Fruit fly (Drosophila melanogaster) whole organism, embryonic: ENCODE results near the gene DIP-eta.

Source experiments
- Asciz ChIP-seq: fragments of 200-800 bp; sonication (Bioruptor generic); optimal IDR thresholded peaks from 2 replicates; lab custom pipeline; 2017; ENCODE audit warnings: missing biosample characterization, mild to moderate bottlenecking, missing genetic modification characterization, missing genetic modification reagents
- Bdp1 ChIP-seq: fragments of 200-800 bp; sonication (Bioruptor generic); optimal IDR thresholded peaks from 3 replicates; lab custom pipeline; 2016; ENCODE audit warnings: missing biosample characterization, missing genetic modification characterization
- Blimp-1 ChIP-seq: fragments of 200-800 bp; sonication (Bioruptor generic); optimal IDR thresholded peaks from 3 replicates; lab custom pipeline; 2018; ENCODE audit warnings: missing biosample characterization, missing genetic modification characterization, mild to moderate bottlenecking, moderate library complexity, missing genetic modification reagents
- Bteb2 ChIP-seq: fragments of 200-800 bp; sonication (Bioruptor generic); optimal IDR thresholded peaks from 2 replicates; lab custom pipeline; 2016; ENCODE audit warnings: missing biosample characterization, missing genetic modification characterization
- CG1024 ChIP-seq: fragments of 200-800 bp; sonication (Bioruptor generic); IDR thresholded peaks from 2 replicates; pipeline ENCODE4 v1.3.6; 2022; ENCODE audit warnings: missing biosample characterization, missing genetic modification characterization
- CG10543 ChIP-seq: fragments of 200-800 bp; sonication (Bioruptor generic); optimal IDR thresholded peaks from 3 replicates; lab custom pipeline; 2017; ENCODE audit warnings: missing biosample characterization, mild to moderate bottlenecking, missing genetic modification characterization, moderate library complexity
- CG10959 ChIP-seq: fragments of 200-800 bp; sonication (Bioruptor generic); IDR thresholded peaks from 2 replicates; pipeline ENCODE4 v1.3.6; 2022; ENCODE audit warnings: missing biosample characterization, missing genetic modification characterization
- CG1603 ChIP-seq: fragments of 200-800 bp; sonication (Bioruptor generic); optimal IDR thresholded peaks from 2 replicates; lab custom pipeline; 2019; ENCODE audit warnings: missing biosample characterization, mild to moderate bottlenecking, missing genetic modification characterization, moderate library complexity
- CG17802 ChIP-seq: fragments of 200-800 bp; sonication (Bioruptor generic); optimal IDR thresholded peaks from 2 replicates; lab custom pipeline; 2018; ENCODE audit warnings: missing biosample characterization, mild to moderate bottlenecking, missing genetic modification characterization, moderate library complexity
- CG18476 ChIP-seq: fragments of 200-800 bp; sonication (Bioruptor generic); optimal IDR thresholded peaks from 2 replicates; lab custom pipeline; 2016; ENCODE audit warnings: missing biosample characterization, mild to moderate bottlenecking, missing genetic modification characterization
- CG3163 ChIP-seq: fragments of 200-800 bp; sonication (Bioruptor generic); optimal IDR thresholded peaks from 3 replicates; lab custom pipeline; 2016; ENCODE audit warnings: missing biosample characterization, missing genetic modification characterization
- CG4360 ChIP-seq: fragments of 200-800 bp; sonication (Bioruptor generic); IDR thresholded peaks from 2 replicates; pipeline ENCODE4 v1.3.6; 2022; ENCODE audit warnings: missing biosample characterization, missing genetic modification characterization
- CG6272 ChIP-seq: fragments of 200-800 bp; sonication (Bioruptor generic); IDR thresholded peaks from 2 replicates; pipeline ENCODE4 v1.3.6; 2022; ENCODE audit warnings: missing biosample characterization, missing genetic modification characterization
- CG7928 ChIP-seq: fragments of 200-800 bp; sonication (Bioruptor generic); optimal IDR thresholded peaks from 2 replicates; lab custom pipeline; 2017; ENCODE audit warnings: missing biosample characterization, mild to moderate bottlenecking, missing genetic modification characterization
- CG9797 ChIP-seq: fragments of 200-800 bp; sonication (Bioruptor generic); optimal IDR thresholded peaks from 3 replicates; lab custom pipeline; 2018; ENCODE audit warnings: missing biosample characterization, mild to moderate bottlenecking, missing genetic modification characterization
- D19B ChIP-seq: fragments of 200-800 bp; sonication (Bioruptor generic); optimal IDR thresholded peaks from 2 replicates; lab custom pipeline; 2017; ENCODE audit warnings: missing biosample characterization, mild to moderate bottlenecking, missing genetic modification characterization
- Dip2 ChIP-seq: fragments of 200-800 bp; sonication (Bioruptor generic); IDR thresholded peaks from 2 replicates; pipeline ENCODE4 v1.3.6; 2022; ENCODE audit warnings: missing biosample characterization, missing genetic modification characterization
- Dref ChIP-seq: fragments of 200-800 bp; sonication (Bioruptor generic); IDR thresholded peaks from 2 replicates; pipeline ENCODE4 v1.3.6; 2022; ENCODE audit warnings: missing biosample characterization, missing genetic modification characterization
- Drgx ChIP-seq: fragments of 200-800 bp; sonication (Bioruptor generic); IDR thresholded peaks from 2 replicates; pipeline ENCODE4 v1.3.6; 2022; ENCODE audit warnings: missing biosample characterization, missing genetic modification characterization
- E2f2 ChIP-seq: fragments of 200-800 bp; sonication (Bioruptor generic); IDR thresholded peaks from 2 replicates; pipeline ENCODE4 v1.3.6; 2022; ENCODE audit warnings: missing biosample characterization, missing genetic modification characterization
- Ets65A ChIP-seq: fragments of 200-800 bp; sonication (Bioruptor generic); peaks from one replicate; lab custom pipeline; 2016; ENCODE audit warnings: missing biosample characterization, missing genetic modification characterization
- HLH3B ChIP-seq: fragments of 200-800 bp; sonication (Bioruptor generic); IDR thresholded peaks from 2 replicates; pipeline ENCODE4 v1.3.6; 2022; ENCODE audit warnings: missing biosample characterization, missing genetic modification characterization
- Hand ChIP-seq: fragments of 200-800 bp; sonication (Bioruptor generic); optimal IDR thresholded peaks from 2 replicates; lab custom pipeline; 2017; ENCODE audit warnings: mild to moderate bottlenecking, missing biosample characterization, missing genetic modification reagents, missing genetic modification characterization
- HmgD ChIP-seq: fragments of 200-800 bp; sonication (Bioruptor generic); optimal IDR thresholded peaks from 3 replicates; lab custom pipeline; 2016; ENCODE audit warnings: missing biosample characterization, missing genetic modification characterization
- Hmr ChIP-seq: fragments of 200-800 bp; sonication (Bioruptor generic); optimal IDR thresholded peaks from 3 replicates; lab custom pipeline; 2017; ENCODE audit warnings: mild to moderate bottlenecking, missing biosample characterization, missing genetic modification reagents, missing genetic modification characterization
- Myb ChIP-seq: fragments of 200-800 bp; sonication (Bioruptor generic); optimal IDR thresholded peaks from 2 replicates; lab custom pipeline; 2016; ENCODE audit warnings: missing biosample characterization, missing genetic modification characterization
- Sin3A ChIP-seq: fragments of >200 bp; optimal IDR thresholded peaks from 2 replicates; lab custom pipeline; 2018
- Sry-β ChIP-seq: fragments of 200-800 bp; sonication (Bioruptor generic); optimal IDR thresholded peaks from 2 replicates; lab custom pipeline; 2018; ENCODE audit warnings: missing biosample characterization, mild to moderate bottlenecking, missing genetic modification characterization, moderate library complexity
- Sry-δ ChIP-seq: fragments of 200-800 bp; sonication (Bioruptor generic); optimal IDR thresholded peaks from 2 replicates; lab custom pipeline; 2016; ENCODE audit warnings: missing biosample characterization, missing genetic modification characterization
- Stat92E ChIP-seq, 3 experiments: fragments of >200 bp in 2 of 3; fragments of 200-800 bp in 1 of 3; sonication (Bioruptor generic) in 1 of 3; optimal IDR thresholded peaks; 2 replicates each; lab custom pipeline; 2017 to 2019; ENCODE audit warnings: missing biosample characterization in 3 of 3, missing genetic modification characterization in 3 of 3, mild to moderate bottlenecking in 1 of 3, moderate library complexity in 1 of 3
- ab ChIP-seq: fragments of 200-800 bp; sonication (Bioruptor generic); optimal IDR thresholded peaks from 2 replicates; lab custom pipeline; 2016; ENCODE audit warnings: missing biosample characterization, missing genetic modification characterization
- abd-A ChIP-seq: fragments of 200-800 bp; sonication (Bioruptor generic); optimal IDR thresholded peaks from 3 replicates; lab custom pipeline; 2019; ENCODE audit warnings: missing biosample characterization, mild to moderate bottlenecking, missing genetic modification characterization, moderate library complexity
- bcd ChIP-seq: fragments of 200-800 bp; sonication (Bioruptor generic); optimal IDR thresholded peaks from 2 replicates; lab custom pipeline; 2017; ENCODE audit warnings: missing biosample characterization, mild to moderate bottlenecking, missing genetic modification characterization
- dan ChIP-seq: fragments of 200-800 bp; sonication (Bioruptor generic); IDR thresholded peaks from 2 replicates; pipeline ENCODE4 v1.3.6; 2022; ENCODE audit warnings: missing biosample characterization, missing genetic modification characterization
- en ChIP-seq: fragments of 200-800 bp; sonication (Bioruptor generic); optimal IDR thresholded peaks from 2 replicates; lab custom pipeline; 2016; ENCODE audit warnings: missing biosample characterization, missing genetic modification characterization
- gsb-n ChIP-seq: fragments of 200-800 bp; sonication (Bioruptor generic); optimal IDR thresholded peaks from 3 replicates; lab custom pipeline; 2018; ENCODE audit warnings: missing biosample characterization, mild to moderate bottlenecking, missing genetic modification characterization
- jigr1 ChIP-seq: fragments of 200-800 bp; sonication (Bioruptor generic); IDR thresholded peaks from 3 replicates; pipeline ENCODE4 v1.3.6; 2022; ENCODE audit warnings: missing biosample characterization, missing genetic modification characterization
- ken ChIP-seq: fragments of 200-800 bp; sonication (Bioruptor generic); IDR thresholded peaks from 3 replicates; pipeline ENCODE4 v1.3.6; 2022; ENCODE audit warnings: missing biosample characterization, missing genetic modification characterization
- lab ChIP-seq: fragments of 200-800 bp; sonication (Bioruptor generic); optimal IDR thresholded peaks from 3 replicates; lab custom pipeline; 2017; ENCODE audit warnings: missing biosample characterization, missing genetic modification characterization, mild to moderate bottlenecking, moderate library complexity, missing genetic modification reagents
- nmo ChIP-seq: fragments of 200-800 bp; sonication (Bioruptor generic); optimal IDR thresholded peaks from 2 replicates; lab custom pipeline; 2018; ENCODE audit warnings: missing biosample characterization, mild to moderate bottlenecking, missing genetic modification characterization, moderate library complexity
- onecut ChIP-seq: fragments of 200-800 bp; sonication (Bioruptor generic); IDR thresholded peaks from 2 replicates; pipeline ENCODE4 v1.3.6; 2022; ENCODE audit warnings: missing biosample characterization, missing genetic modification characterization
- pho ChIP-seq: fragments of 200-800 bp; sonication (Bioruptor generic); optimal IDR thresholded peaks from 2 replicates; lab custom pipeline; 2016; ENCODE audit warnings: missing biosample characterization, missing genetic modification characterization
- pzg ChIP-seq: fragments of 200-800 bp; sonication (Bioruptor generic); optimal IDR thresholded peaks from 3 replicates; lab custom pipeline; 2018; ENCODE audit warnings: missing biosample characterization, mild to moderate bottlenecking, missing genetic modification characterization, moderate library complexity
- rib ChIP-seq: fragments of 200-800 bp; sonication (Bioruptor generic); IDR thresholded peaks from 2 replicates; pipeline ENCODE4 v1.3.6; 2022; ENCODE audit warnings: missing biosample characterization, missing genetic modification characterization
- schlank ChIP-seq: fragments of 200-800 bp; sonication (Bioruptor generic); optimal IDR thresholded peaks from 2 replicates; lab custom pipeline; 2018; ENCODE audit warnings: missing biosample characterization, mild to moderate bottlenecking, missing genetic modification characterization
- seq ChIP-seq: fragments of 200-800 bp; sonication (Bioruptor generic); IDR thresholded peaks from 2 replicates; pipeline ENCODE4 v1.3.6; 2022; ENCODE audit warnings: missing biosample characterization, missing genetic modification characterization
- sr ChIP-seq: fragments of 200-800 bp; sonication (Bioruptor generic); IDR thresholded peaks from 3 replicates; pipeline ENCODE4 v1.3.6; 2022; ENCODE audit warnings: missing biosample characterization, missing genetic modification characterization
- sug ChIP-seq: fragments of 200-800 bp; optimal IDR thresholded peaks from 2 replicates; lab custom pipeline; 2019; ENCODE audit warnings: missing biosample characterization, mild to moderate bottlenecking, missing genetic modification characterization, moderate library complexity
- tgo ChIP-seq: fragments of 200-800 bp; sonication (Bioruptor generic); IDR thresholded peaks from 3 replicates; pipeline ENCODE4 v1.3.6; 2022; ENCODE audit warnings: missing biosample characterization, missing genetic modification characterization
- wek ChIP-seq: fragments of 200-800 bp; sonication (Bioruptor generic); optimal IDR thresholded peaks from 3 replicates; lab custom pipeline; 2018; ENCODE audit warnings: missing biosample characterization, mild to moderate bottlenecking, missing genetic modification characterization, moderate library complexity
- zf30C ChIP-seq: fragments of 200-800 bp; sonication (Bioruptor generic); optimal IDR thresholded peaks from 3 replicates; lab custom pipeline; 2018; ENCODE audit warnings: missing biosample characterization, mild to moderate bottlenecking, missing genetic modification characterization

DIP-eta gene

DNA sequence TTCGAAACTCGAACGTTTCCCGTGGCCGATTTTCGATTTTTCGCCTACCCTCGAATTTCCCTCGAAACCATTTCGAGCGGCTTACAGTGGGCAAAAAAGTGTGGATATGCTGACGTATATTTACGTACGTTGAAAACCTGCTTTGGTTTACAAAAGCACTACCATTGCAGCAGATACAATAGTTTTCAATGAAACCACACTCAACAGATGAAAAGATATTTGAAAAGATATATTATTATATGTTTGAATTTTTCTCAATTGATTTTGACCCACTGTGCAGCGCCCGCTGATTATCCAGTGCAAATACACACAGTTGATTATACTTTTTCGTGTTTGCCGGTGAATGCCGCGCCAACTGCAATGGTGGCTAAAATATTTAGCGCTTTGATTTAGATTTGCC is 7.6 kb downstream of the DIP-eta start (continued):
- no peak for TF ChIP-seq D19B (GFP tag; lab: Kevin White, UChicago)
- TF ChIP-seq CG7928 (GFP tag; lab: Kevin White, UChicago), result no peak
- TF ChIP-seq CG1603, result peak; percentile 62
- TF ChIP-seq gsb-n (tag; lab: Kevin White, UChicago), result peak; percentile 53
- no peak for TF ChIP-seq Hand
- no peak for TF ChIP-seq Myb
- no peak for TF ChIP-seq Blimp-1
- TF ChIP-seq jigr1, result no peak
- peak; percentile 18 for TF ChIP-seq Hmr
- TF ChIP-seq CG9797 (GFP tag; lab: Kevin White, UChicago), result no peak
- TF ChIP-seq Stat92E (GFP tag; optimal IDR thresholded peaks at IDR 0.05; lab: Kevin White, UChicago), result no peak
- TF ChIP-seq rib (GFP tag; lab: Robert Waterston, UW), result no peak
- no peak for TF ChIP-seq Sin3A
- no peak for TF ChIP-seq Sry-δ (GFP tag; lab: Kevin White, UChicago)
- TF ChIP-seq pho (GFP tag; lab: Kevin White, UChicago), result no peak
- TF ChIP-seq CG1024 (GFP tag; lab: Robert Waterston, UW), result no peak
- no peak for TF ChIP-seq CG4360
- TF ChIP-seq schlank (tag; lab: Kevin White, UChicago), result no peak
- TF ChIP-seq bcd, result peak; percentile 32
- TF ChIP-seq CG17802, result no peak
- TF ChIP-seq, all 482 proteins: peak for 98

DNA sequence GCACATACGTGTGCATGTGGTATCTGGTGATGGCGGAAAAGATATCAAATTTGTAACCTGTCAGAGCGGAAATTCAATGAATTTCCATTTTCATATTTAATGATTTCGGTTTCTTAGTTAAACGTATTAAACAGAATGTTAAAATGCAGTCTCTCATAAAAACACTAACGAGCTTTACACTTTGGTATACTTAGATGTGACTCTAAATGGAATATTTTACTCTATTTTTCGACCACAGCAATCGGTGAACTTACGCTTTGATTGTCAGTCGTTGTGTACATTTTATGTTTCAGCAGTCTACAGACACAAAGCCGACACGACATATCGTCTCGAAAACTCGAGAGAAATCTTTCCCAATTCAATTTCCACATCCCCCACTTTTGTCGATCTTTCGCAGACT is 21.2 kb downstream of the DIP-eta start, which contains the start of gene CG18266:
Gene CG18266, plus strand, starts transcription at position 301 of the 400 bp plus-strand sequence.
- TF ChIP-seq HLH3B (GFP tag; lab: Robert Waterston, UW), result no peak
- TF ChIP-seq wek (GFP tag; lab: Kevin White, UChicago), result no peak
- no peak for TF ChIP-seq Asciz (GFP tag; lab: Kevin White, UChicago)
- TF ChIP-seq Bdp1 (GFP tag; lab: Kevin White, UChicago), result no peak
- no peak for TF ChIP-seq onecut (GFP tag; lab: Robert Waterston, UW)
- no peak for TF ChIP-seq nmo (GFP tag; lab: Kevin White, UChicago)
- TF ChIP-seq Bteb2 (GFP tag; lab: Kevin White, UChicago), result no peak
- no peak for TF ChIP-seq E2f2 (GFP tag; lab: Robert Waterston, UW)
- no peak for TF ChIP-seq HmgD (GFP tag; lab: Kevin White, UChicago)
- TF ChIP-seq CG6272 (GFP tag; lab: Robert Waterston, UW), result no peak
- no peak for TF ChIP-seq seq (GFP tag; lab: Robert Waterston, UW)
- TF ChIP-seq Drgx (GFP tag; lab: Robert Waterston, UW), result no peak

DNA sequence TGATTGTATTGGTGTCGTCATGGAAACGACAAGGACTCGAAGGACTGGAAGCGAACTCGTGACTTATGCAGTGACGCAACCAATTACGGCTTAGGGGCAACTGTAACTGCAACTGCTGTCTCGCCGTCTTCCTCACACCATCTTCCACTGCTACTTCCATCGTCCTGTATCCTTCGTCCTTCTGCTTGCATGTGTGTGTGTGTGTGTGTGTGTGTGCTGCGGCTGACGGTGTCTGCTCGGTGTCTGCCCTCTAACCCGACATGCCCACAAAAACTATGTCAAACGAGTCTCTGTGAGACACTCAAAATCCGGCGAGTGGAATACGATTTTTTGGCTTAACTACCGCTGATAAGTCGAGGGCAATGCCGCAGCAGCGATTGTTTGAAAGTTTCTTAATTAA is 23.9 kb downstream of the DIP-eta start:
- TF ChIP-seq Dref, result 0 out of 2 replicates have a peak, but pooled peaks have one; percentile 7
- TF ChIP-seq sug, result no peak
- TF ChIP-seq Dip2 (GFP tag; lab: Robert Waterston, UW), result no peak
- no peak for TF ChIP-seq abd-A (tag; lab: Kevin White, UChicago)
- TF ChIP-seq Ets65A (GFP tag; lab: Kevin White, UChicago), result peak; percentile 53

DNA sequence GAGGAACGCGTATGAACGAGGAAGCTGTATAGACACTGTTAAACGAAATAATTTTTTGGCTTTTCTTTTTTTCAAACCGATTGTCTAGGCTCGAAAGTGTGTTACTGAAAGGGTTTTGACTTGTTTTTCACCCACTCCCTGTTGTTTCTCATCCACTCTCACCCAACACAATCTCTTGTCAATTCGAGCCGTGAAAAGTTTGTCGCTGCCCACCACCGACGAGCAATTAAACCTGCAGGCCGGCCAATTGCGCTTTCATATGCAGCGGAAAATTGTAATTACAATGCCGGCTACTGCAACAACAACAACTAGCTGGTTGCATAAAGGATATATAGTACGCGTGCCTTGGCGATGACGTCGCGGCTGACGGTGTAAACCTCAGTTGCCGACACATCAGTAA is 29.4 kb downstream of the DIP-eta start, which contains the start of gene CG7251:
Gene CG7251, minus strand, starts transcription at position 101 of the 400 bp plus-strand sequence.
- TF ChIP-seq Sry-β (no peak), CG10959 (no peak), tgo (GFP tag; lab: Robert Waterston, UW) (no peak), zf30C (GFP tag; lab: Kevin White, UChicago) (no peak), sr (no peak), ken (GFP tag; lab: Robert Waterston, UW) (no peak), lab (GFP tag; lab: Kevin White, UChicago) (no peak), ab (GFP tag; lab: Kevin White, UChicago) (no peak), CG18476 (GFP tag; lab: Kevin White, UChicago) (no peak), dan (no peak), CG10543 (GFP tag; lab: Kevin White, UChicago) (no peak), CG3163 (no peak), pzg (GFP tag; lab: Kevin White, UChicago) (no peak), en (GFP tag; lab: Kevin White, UChicago) (no peak)
